Worm (Caenorhabditis elegans) whole organism, midembryonic: ENCODE measurements around the gene D1044.7.

Source experiments
- T22C8.4 ChIP-seq: fragments of 200-800 bp; sonication (Bioruptor generic); IDR thresholded peaks from 2 replicates; pipeline ENCODE4 v1.3.6; 2022; ENCODE audit warnings: missing genetic modification characterization, missing compliant biosample characterization
- cog-1 ChIP-seq: sonication (generic microtip); optimal IDR thresholded peaks from 2 replicates; lab custom pipeline; 2016; ENCODE audit warnings: missing genetic modification characterization, missing compliant biosample characterization
- flt-1 ChIP-seq: fragments of 200-800 bp; sonication (Bioruptor generic); IDR thresholded peaks from 2 replicates; pipeline ENCODE4 v1.3.6; 2022; ENCODE audit warnings: missing genetic modification characterization, missing compliant biosample characterization
- klf-2 ChIP-seq: fragments of 200-800 bp; sonication (Bioruptor generic); conservative IDR thresholded peaks from 2 replicates; pipeline ENCODE4 v1.3.6; 2022; ENCODE audit warnings: missing genetic modification reagents, missing genetic modification characterization, missing compliant biosample characterization
- med-1 ChIP-seq: sonication (generic microtip); optimal IDR thresholded peaks from 2 replicates; lab custom pipeline; 2017; ENCODE audit warnings: missing genetic modification characterization, mild to moderate bottlenecking, missing compliant biosample characterization, antibody characterized with exemption, missing genetic modification reagents; ENCODE audit not compliant: insufficient read depth
- ref-1 ChIP-seq: fragments of 200-800 bp; sonication (Bioruptor generic); conservative IDR thresholded peaks from 2 replicates; pipeline ENCODE4 v1.3.6; 2022; ENCODE audit warnings: missing genetic modification reagents, missing genetic modification characterization, missing compliant biosample characterization
- tab-1 ChIP-seq: fragments of 200-800 bp; sonication (Bioruptor generic); IDR thresholded peaks from 2 replicates; pipeline ENCODE4 v1.3.6; 2022; ENCODE audit warnings: missing genetic modification characterization, missing compliant biosample characterization
- ztf-23 ChIP-seq: fragments of 200-800 bp; sonication (Bioruptor generic); IDR thresholded peaks from 2 replicates; pipeline ENCODE4 v1.3.6; 2022; ENCODE audit warnings: missing genetic modification reagents, missing genetic modification characterization, missing compliant biosample characterization
- ztf-29 ChIP-seq: fragments of 200-800 bp; sonication (Bioruptor generic); IDR thresholded peaks from 2 replicates; pipeline ENCODE4 v1.3.6; 2022; ENCODE audit warnings: missing genetic modification reagents, missing genetic modification characterization, missing compliant biosample characterization

The D1044.7 gene

ce11 chrIII:5487087-5487603 is 21.4 kb downstream of the D1044.7 start, which contains the start of gene osg-1:
Gene osg-1, plus strand, starts transcription at chrIII:5487553.
- TF ChIP-seq ztf-29 (GFP tag; lab: Robert Waterston, UW) (no peak), ztf-23 (no peak), tab-1 (no peak), med-1 (no peak), klf-2 (GFP tag; lab: Robert Waterston, UW) (no peak), T22C8.4 (no peak), flt-1 (GFP tag; lab: Robert Waterston, UW) (no peak), cog-1 (tag; lab: Kevin White, UChicago) (no peak), ref-1 (no peak)

DNA sequence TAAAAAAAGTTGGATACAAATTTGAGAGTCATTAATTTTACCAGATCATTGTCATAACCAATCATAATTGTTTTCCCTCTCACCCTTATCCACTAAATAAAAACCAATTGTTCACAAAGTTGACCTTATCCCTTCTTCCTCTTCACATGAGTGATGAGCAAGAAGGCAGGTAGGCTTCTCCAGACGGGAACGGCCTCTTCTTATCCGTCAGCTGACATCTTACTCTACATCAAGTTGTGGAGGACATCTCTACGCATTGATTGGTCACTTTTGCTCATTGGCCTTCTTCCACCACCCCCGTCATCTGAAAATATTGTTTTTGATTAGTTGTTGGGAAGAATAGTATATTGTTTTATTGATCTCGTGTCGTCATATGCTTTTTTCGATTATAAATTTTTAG is 22.2 kb downstream of the D1044.7 start:
- no peak for TF ChIP-seq ztf-29 (GFP tag; lab: Robert Waterston, UW)
- TF ChIP-seq cog-1 (tag; lab: Kevin White, UChicago): no peak
- TF ChIP-seq med-1: no peak
- TF ChIP-seq ztf-23: no peak
- no peak for TF ChIP-seq ref-1
- TF ChIP-seq klf-2 (GFP tag; lab: Robert Waterston, UW): no peak

DNA sequence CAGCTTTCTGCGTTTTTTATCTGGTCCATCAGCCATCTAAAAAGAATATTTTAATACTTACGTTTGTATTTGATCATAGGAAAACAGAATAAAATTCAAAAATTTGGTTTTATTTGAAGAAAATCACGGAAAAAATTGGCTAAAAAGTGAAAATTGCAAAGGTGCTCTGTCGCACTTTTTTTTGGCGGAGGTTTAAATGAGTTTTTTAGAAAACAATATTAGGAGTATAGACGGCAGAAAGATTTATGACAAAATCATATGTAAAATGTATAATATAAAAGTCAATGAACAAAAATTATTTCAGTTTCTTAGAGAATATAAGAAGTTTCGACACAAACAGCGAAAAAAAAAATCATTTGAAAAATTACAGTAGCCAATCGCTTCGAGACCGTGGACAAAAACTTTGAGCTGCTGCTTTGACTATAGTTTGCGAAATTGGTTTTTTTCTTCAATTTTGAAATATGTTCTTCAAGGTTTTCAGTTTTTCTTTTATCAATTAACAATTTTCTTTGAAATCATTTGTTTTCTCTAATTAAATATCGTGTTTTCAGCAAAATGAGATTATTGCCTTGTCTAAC is 24.7 kb downstream of the D1044.7 start, which contains the start of the genes R02F2.7 and R02F2.4:
Gene R02F2.7, minus strand, starts transcription at position 36 of the 578 bp plus-strand sequence.
Gene R02F2.4, plus strand, starts transcription at position 552 of the 578 bp plus-strand sequence.
- TF ChIP-seq tab-1 (no peak), klf-2 (GFP tag; lab: Robert Waterston, UW) (no peak), ref-1 (no peak), cog-1 (tag; lab: Kevin White, UChicago) (no peak)

ce11 chrIII:5479493-5480167 is 28.9 kb downstream of the D1044.7 start:
- TF ChIP-seq cog-1 (tag; lab: Kevin White, UChicago) (no peak), T22C8.4 (peak; percentile 74)

- TF ChIP-seq ref-1 (no peak), cog-1 (tag; lab: Kevin White, UChicago) (no peak), flt-1 (GFP tag; lab: Robert Waterston, UW) (no peak), ztf-29 (GFP tag; lab: Robert Waterston, UW) (no peak)
Observed at ce11 chrIII:5478824-5479368, 29.7 kb downstream of the D1044.7 start, which contains the start of the genes R02F2.6 and R02F2.5. Gene R02F2.6, minus strand, starts transcription at chrIII:5478924. Gene R02F2.5, plus strand, starts transcription at chrIII:5479318.

DNA sequence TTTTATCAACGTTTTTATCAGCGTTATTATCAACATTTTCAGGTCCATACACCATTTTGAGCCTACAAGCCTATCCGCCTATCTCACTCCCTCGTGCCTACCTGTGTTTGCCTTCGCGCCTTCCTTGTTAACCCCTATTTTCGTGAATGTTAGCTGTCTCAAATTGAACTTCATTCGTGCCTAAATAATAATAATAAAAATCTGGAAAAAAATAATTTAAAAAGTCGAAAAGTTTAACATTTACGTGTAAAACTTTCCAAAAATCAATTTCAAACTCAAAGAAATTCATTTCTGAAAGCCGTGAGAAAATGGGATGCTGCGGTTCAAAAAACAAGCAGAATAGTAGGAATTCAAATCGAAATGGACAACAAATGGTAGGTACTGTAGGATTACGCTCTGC is 30.6 kb downstream of the D1044.7 start, which contains the start of gene R02F2.10:
Gene R02F2.10, plus strand, starts transcription at position 301 of the 400 bp plus-strand sequence.
- no peak for TF ChIP-seq ztf-29 (GFP tag; lab: Robert Waterston, UW)
- TF ChIP-seq T22C8.4: no peak
- TF ChIP-seq tab-1: no peak
- TF ChIP-seq klf-2 (GFP tag; lab: Robert Waterston, UW): no peak
- TF ChIP-seq ztf-23: no peak
- TF ChIP-seq med-1: no peak

ce11 chrIII:5474176-5474575 is 34.4 kb downstream of the D1044.7 start, which contains the start of gene lon-1:
Gene lon-1, plus strand, starts transcription at chrIII:5474476.
- no peak for TF ChIP-seq klf-2 (GFP tag; lab: Robert Waterston, UW)
- TF ChIP-seq T22C8.4: no peak
- TF ChIP-seq flt-1 (GFP tag; lab: Robert Waterston, UW): no peak
- TF ChIP-seq cog-1 (tag; lab: Kevin White, UChicago): no peak
- no peak for TF ChIP-seq med-1
- no peak for TF ChIP-seq ztf-23
- TF ChIP-seq ztf-29 (GFP tag; lab: Robert Waterston, UW): no peak
- TF ChIP-seq tab-1: no peak
- TF ChIP-seq ref-1: no peak

- no peak for TF ChIP-seq flt-1 (GFP tag; lab: Robert Waterston, UW)
- TF ChIP-seq T22C8.4: no peak
- no peak for TF ChIP-seq med-1
- no peak for TF ChIP-seq cog-1 (tag; lab: Kevin White, UChicago)
- no peak for TF ChIP-seq ref-1
- no peak for TF ChIP-seq tab-1
- no peak for TF ChIP-seq ztf-23
- TF ChIP-seq klf-2 (GFP tag; lab: Robert Waterston, UW): no peak
- no peak for TF ChIP-seq ztf-29 (GFP tag; lab: Robert Waterston, UW)
Observed at ce11 chrIII:5472693-5473092, 35.9 kb downstream of the D1044.7 start.

DNA sequence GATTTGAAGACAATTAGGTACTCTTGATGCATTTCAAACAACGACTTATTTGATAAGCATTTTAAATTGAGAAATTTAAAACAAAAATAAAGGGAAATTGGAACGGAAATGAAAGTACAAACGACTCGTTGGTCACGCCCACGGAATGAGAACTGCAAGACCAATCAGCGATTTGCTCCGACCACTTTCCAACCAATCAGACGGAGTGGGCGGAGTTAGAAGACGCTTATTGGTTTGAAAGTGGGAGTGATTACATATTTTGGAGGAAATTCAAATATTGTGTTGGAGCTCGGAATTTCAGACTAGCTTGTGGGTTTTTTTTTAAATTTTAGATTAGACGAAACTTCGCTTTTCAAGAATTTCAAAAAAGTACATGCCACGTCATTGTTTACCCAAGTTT is 39.5 kb downstream of the D1044.7 start:
- no peak for TF ChIP-seq flt-1 (GFP tag; lab: Robert Waterston, UW)
- no peak for TF ChIP-seq T22C8.4
- no peak for TF ChIP-seq klf-2 (GFP tag; lab: Robert Waterston, UW)
- TF ChIP-seq med-1: no peak
- TF ChIP-seq ztf-23: no peak
- no peak for TF ChIP-seq ztf-29 (GFP tag; lab: Robert Waterston, UW)
- no peak for TF ChIP-seq ref-1

DNA sequence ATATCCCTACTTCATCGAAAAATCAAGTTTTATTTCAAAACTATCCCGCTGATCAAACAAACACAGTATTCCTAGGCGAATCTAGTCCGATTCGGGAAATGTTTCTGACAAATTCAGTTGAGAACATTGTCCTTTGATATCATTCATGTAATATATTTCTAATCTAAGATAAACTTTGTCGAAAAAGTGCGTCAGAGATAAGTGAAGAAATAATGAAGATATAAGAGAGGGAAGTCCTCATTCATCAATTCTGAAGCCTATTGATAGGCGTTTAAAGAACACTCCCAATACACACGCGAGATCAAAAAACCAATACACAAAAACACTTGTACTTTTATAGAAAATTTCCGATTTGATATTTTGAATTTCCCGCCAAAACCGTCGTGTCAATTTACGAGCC is 43.7 kb downstream of the D1044.7 start:
- TF ChIP-seq tab-1: no peak
- no peak for TF ChIP-seq ztf-29 (GFP tag; lab: Robert Waterston, UW)
- no peak for TF ChIP-seq ref-1
- TF ChIP-seq flt-1 (GFP tag; lab: Robert Waterston, UW): no peak
- TF ChIP-seq med-1: no peak
- TF ChIP-seq cog-1 (tag; lab: Kevin White, UChicago): no peak
- TF ChIP-seq ztf-23: no peak
- TF ChIP-seq T22C8.4: no peak
- TF ChIP-seq klf-2 (GFP tag; lab: Robert Waterston, UW): no peak
